Worm (Caenorhabditis elegans): Measurements from ENCODE around the gene T05C12.4.

DNA sequence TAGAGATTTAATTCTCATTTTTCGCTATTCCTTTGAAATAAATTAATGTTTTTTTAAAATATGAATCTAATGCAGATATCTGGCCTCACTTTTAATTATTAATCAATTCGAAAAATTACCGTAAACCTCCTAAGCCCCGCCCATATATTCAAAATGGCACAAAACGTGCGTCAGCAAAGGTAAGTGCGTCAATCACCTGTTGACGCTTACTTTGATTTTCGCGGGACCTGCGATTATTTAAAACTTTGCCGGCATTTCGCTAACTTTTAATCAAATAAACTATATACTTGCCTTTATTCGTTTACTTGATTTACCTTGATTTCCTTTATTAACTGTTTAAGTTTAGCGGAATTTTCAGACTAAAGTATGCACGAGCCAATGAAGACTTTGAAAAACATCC lies 22.2 kb downstream of the T05C12.4 start, which contains the start of gene pch-2:
- no peak for TF ChIP-seq fos-1 (tag; optimal IDR thresholded peaks at IDR 0.05)
- TF ChIP-seq lin-13 (GFP tag; optimal IDR thresholded peaks at IDR 0.05), result no peak
- TF ChIP-seq pag-3 (tag; optimal IDR thresholded peaks at IDR 0.05; ENCODE audit: borderline replicate concordance, insufficient read depth), result no peak
- no peak for TF ChIP-seq nhr-28 (tag; optimal IDR thresholded peaks at IDR 0.05)
- TF ChIP-seq xbp-1 (tag; optimal IDR thresholded peaks at IDR 0.05), result peak; percentile 47
- TF ChIP-seq mdl-1 (tag; optimal IDR thresholded peaks at IDR 0.05), result no peak

Data from whole organism, L1 larva.